Worm (Caenorhabditis elegans) whole organism, L1 larva: ENCODE measurements around the gene glb-20.

Experiments used
- C04F5.9 ChIP-seq: sonication (generic microtip); optimal IDR thresholded peaks from 2 replicates; lab custom pipeline; 2016; ENCODE audit warnings: missing genetic modification characterization, missing compliant biosample characterization
- C16A3.4 ChIP-seq: fragments of 150-350 bp; optimal IDR thresholded peaks from 2 replicates; lab custom pipeline; 2014; ENCODE audit warnings: missing biosample characterization, missing genetic modification characterization
- C34B4.2 ChIP-seq: sonication (generic microtip); optimal IDR thresholded peaks from 2 replicates; lab custom pipeline; 2017; ENCODE audit warnings: mild to moderate bottlenecking, missing genetic modification characterization, missing compliant biosample characterization
- Y116A8C.19 ChIP-seq: sonication (generic microtip); optimal IDR thresholded peaks from 2 replicates; lab custom pipeline; 2016; ENCODE audit warnings: missing compliant biosample characterization, missing genetic modification characterization, borderline replicate concordance
- aha-1 ChIP-seq: fragments of 150-350 bp; optimal IDR thresholded peaks from 2 replicates; lab custom pipeline; 2014; ENCODE audit warnings: missing biosample characterization, missing genetic modification characterization
- aly-2 ChIP-seq: fragments of 150-350 bp; optimal IDR thresholded peaks from 2 replicates; lab custom pipeline; 2014; ENCODE audit warnings: missing biosample characterization, missing genetic modification characterization
- blmp-1 ChIP-seq: fragments of 150-350 bp; optimal IDR thresholded peaks from 2 replicates; lab custom pipeline; 2014; ENCODE audit warnings: missing biosample characterization, missing genetic modification characterization
- ceh-63 ChIP-seq: fragments of 200-800 bp; sonication (Bioruptor generic); optimal IDR thresholded peaks from 2 replicates; lab custom pipeline; 2018; ENCODE audit warnings: mild to moderate bottlenecking, missing genetic modification characterization, missing compliant biosample characterization
- ceh-82 ChIP-seq, 3 experiments: fragments of 150-350 bp in 1 of 3; sonication (generic microtip) in 2 of 3; optimal IDR thresholded peaks; 2 replicates each; lab custom pipeline; 2014 to 2017; ENCODE audit warnings: missing biosample characterization in 3 of 3, missing genetic modification characterization in 3 of 3
- ceh-90 ChIP-seq: sonication (generic microtip); optimal IDR thresholded peaks from 2 replicates; lab custom pipeline; 2016; ENCODE audit warnings: missing genetic modification characterization, missing compliant biosample characterization
- ces-1 ChIP-seq: fragments of 150-350 bp; optimal IDR thresholded peaks from 2 replicates; lab custom pipeline; 2014; ENCODE audit warnings: missing biosample characterization, missing genetic modification reagents, missing genetic modification characterization
- dpl-1 ChIP-seq, 3 experiments: fragments of 150-350 bp in 2 of 3; sonication (generic microtip) in 1 of 3; optimal IDR thresholded peaks; 2 replicates each; lab custom pipeline; 2014 to 2017; ENCODE audit warnings: missing biosample characterization in 3 of 3, missing genetic modification characterization in 3 of 3, missing genetic modification reagents in 3 of 3
- egl-13 ChIP-seq: sonication (generic microtip); optimal IDR thresholded peaks from 2 replicates; lab custom pipeline; 2016; ENCODE audit warnings: missing genotype, missing genetic modification reagents, missing genetic modification characterization, missing compliant biosample characterization
- egl-27 ChIP-seq, 2 experiments: fragments of 150-350 bp in 1 of 2; sonication (generic microtip); optimal IDR thresholded peaks; 3 replicates each; lab custom pipeline; 2017 to 2018; ENCODE audit warnings: missing biosample characterization in 2 of 2, missing genetic modification characterization in 2 of 2, missing genetic modification reagents in 2 of 2
- elt-3 ChIP-seq, 6 experiments: fragments of 150-350 bp in 1 of 6; sonication (generic microtip); optimal IDR thresholded peaks; 2 replicates each; lab custom pipeline; 2017 to 2018; ENCODE audit warnings: missing biosample characterization in 6 of 6, missing genetic modification characterization in 6 of 6, inconsistent platforms in 1 of 6
- fkh-10 ChIP-seq: sonication (generic microtip); optimal IDR thresholded peaks from 2 replicates; lab custom pipeline; 2017; ENCODE audit warnings: missing biosample characterization, missing genetic modification reagents, missing genetic modification characterization
- fkh-4 ChIP-seq: sonication (generic microtip); optimal IDR thresholded peaks from 2 replicates; lab custom pipeline; 2016; ENCODE audit warnings: missing compliant biosample characterization, missing genetic modification characterization, borderline replicate concordance
- fos-1 ChIP-seq: fragments of 150-350 bp; optimal IDR thresholded peaks from 2 replicates; lab custom pipeline; 2014; ENCODE audit warnings: missing biosample characterization, missing genetic modification characterization
- hlh-17 ChIP-seq: fragments of 200-800 bp; sonication (Bioruptor generic); optimal IDR thresholded peaks from 2 replicates; lab custom pipeline; 2018; ENCODE audit warnings: missing genetic modification characterization, mild to moderate bottlenecking, missing compliant biosample characterization, moderate library complexity, borderline replicate concordance
- irx-1 ChIP-seq: sonication (generic microtip); optimal IDR thresholded peaks from 2 replicates; lab custom pipeline; 2016; ENCODE audit warnings: missing genetic modification characterization, missing compliant biosample characterization
- isw-1 ChIP-seq: fragments of 200-800 bp; sonication (Bioruptor generic); IDR thresholded peaks from 2 replicates; pipeline ENCODE4 v1.3.6; 2022; ENCODE audit warnings: missing genetic modification characterization, missing compliant biosample characterization
- jun-1 ChIP-seq: fragments of 150-350 bp; optimal IDR thresholded peaks from 2 replicates; lab custom pipeline; 2014; ENCODE audit warnings: missing biosample characterization, missing genetic modification reagents, missing genetic modification characterization
- lin-13 ChIP-seq: fragments of 150-350 bp; optimal IDR thresholded peaks from 2 replicates; lab custom pipeline; 2014; ENCODE audit warnings: missing biosample characterization, missing genetic modification reagents, missing genetic modification characterization
- lin-15B ChIP-seq: fragments of 150-350 bp; sonication (generic microtip); optimal IDR thresholded peaks from 3 replicates; lab custom pipeline; 2014; ENCODE audit warnings: missing biosample characterization, missing genetic modification characterization
- lin-35 ChIP-seq, 2 experiments: fragments of 150-350 bp; optimal IDR thresholded peaks; 2 replicates each; lab custom pipeline; 2014; ENCODE audit warnings: missing biosample characterization in 2 of 2, missing genetic modification characterization in 2 of 2, missing genetic modification reagents in 2 of 2
- mab-9 ChIP-seq: fragments of 200-800 bp; sonication (Bioruptor generic); IDR thresholded peaks from 2 replicates; pipeline ENCODE4 v1.3.6; 2022; ENCODE audit warnings: missing genetic modification reagents, missing genetic modification characterization, missing compliant biosample characterization
- mep-1 ChIP-seq: fragments of 150-350 bp; optimal IDR thresholded peaks from 2 replicates; lab custom pipeline; 2014; ENCODE audit warnings: missing biosample characterization, missing genetic modification characterization
- nhr-11 ChIP-seq: fragments of 150-350 bp; optimal IDR thresholded peaks from 2 replicates; lab custom pipeline; 2014; ENCODE audit warnings: missing biosample characterization, missing genetic modification characterization
- nhr-12 ChIP-seq: sonication (generic microtip); optimal IDR thresholded peaks from 2 replicates; lab custom pipeline; 2017; ENCODE audit warnings: missing biosample characterization, missing genetic modification characterization
- nhr-19 ChIP-seq: fragments of 200-800 bp; sonication (Bioruptor generic); conservative IDR thresholded peaks from 2 replicates; pipeline ENCODE4 v1.3.6; 2022; ENCODE audit warnings: missing genetic modification characterization, missing compliant biosample characterization
- nhr-20 ChIP-seq: sonication (generic microtip); optimal IDR thresholded peaks from 2 replicates; lab custom pipeline; 2016; ENCODE audit warnings: mild to moderate bottlenecking, missing genetic modification characterization, missing compliant biosample characterization
- nhr-237 ChIP-seq: fragments of 150-350 bp; optimal IDR thresholded peaks from 2 replicates; lab custom pipeline; 2014; ENCODE audit warnings: missing biosample characterization, missing genetic modification characterization
- nhr-28 ChIP-seq: fragments of 150-350 bp; optimal IDR thresholded peaks from 2 replicates; lab custom pipeline; 2014; ENCODE audit warnings: missing biosample characterization, missing genetic modification characterization
- nhr-47 ChIP-seq: sonication (generic microtip); optimal IDR thresholded peaks from 2 replicates; lab custom pipeline; 2016; ENCODE audit warnings: mild to moderate bottlenecking, missing genetic modification characterization, moderate library complexity, missing compliant biosample characterization
- nhr-71 ChIP-seq: sonication (generic microtip); optimal IDR thresholded peaks from 2 replicates; lab custom pipeline; 2016; ENCODE audit warnings: mild to moderate bottlenecking, missing genetic modification characterization, moderate library complexity, missing compliant biosample characterization
- nhr-77 ChIP-seq: fragments of 150-350 bp; optimal IDR thresholded peaks from 2 replicates; lab custom pipeline; 2014; ENCODE audit warnings: missing biosample characterization, missing genetic modification characterization
- nhr-84 ChIP-seq: sonication (generic microtip); optimal IDR thresholded peaks from 2 replicates; lab custom pipeline; 2017; ENCODE audit warnings: missing biosample characterization, missing genetic modification characterization
- nhr-85 ChIP-seq: sonication (generic microtip); peaks from one replicate; lab custom pipeline; 2016; ENCODE audit warnings: missing genetic modification characterization, inconsistent platforms, missing compliant biosample characterization
- pag-3 ChIP-seq: sonication (generic microtip); optimal IDR thresholded peaks from 2 replicates; lab custom pipeline; 2017; ENCODE audit warnings: missing genetic modification characterization, mild to moderate bottlenecking, missing compliant biosample characterization, antibody characterized with exemption, borderline replicate concordance; ENCODE audit not compliant: insufficient read depth
- pax-3 ChIP-seq: fragments of 200-800 bp; sonication (Bioruptor generic); optimal IDR thresholded peaks from 2 replicates; lab custom pipeline; 2018; ENCODE audit warnings: mild to moderate bottlenecking, missing genetic modification characterization, moderate library complexity, missing compliant biosample characterization
- pqm-1 ChIP-seq: sonication (generic microtip); optimal IDR thresholded peaks from 3 replicates; lab custom pipeline; 2017; ENCODE audit warnings: missing biosample characterization, missing genetic modification characterization
- rnt-1 ChIP-seq: sonication (generic microtip); optimal IDR thresholded peaks from 2 replicates; lab custom pipeline; 2016; ENCODE audit warnings: mild to moderate bottlenecking, missing genetic modification characterization, moderate library complexity, missing compliant biosample characterization
- skn-1 ChIP-seq: fragments of 150-350 bp; optimal IDR thresholded peaks from 2 replicates; lab custom pipeline; 2014; ENCODE audit warnings: missing biosample characterization, missing genetic modification characterization
- snpc-4 ChIP-seq: fragments of 150-350 bp; optimal IDR thresholded peaks from 2 replicates; lab custom pipeline; 2014; ENCODE audit warnings: missing biosample characterization, missing genetic modification characterization
- sox-4 ChIP-seq: sonication (generic microtip); optimal IDR thresholded peaks from 2 replicates; lab custom pipeline; 2016; ENCODE audit warnings: missing genetic modification characterization, missing compliant biosample characterization
- sptf-1 ChIP-seq: fragments of 150-350 bp; optimal IDR thresholded peaks from 2 replicates; lab custom pipeline; 2014; ENCODE audit warnings: missing biosample characterization, missing genetic modification characterization
- sup-37 ChIP-seq: fragments of 200-800 bp; sonication (Bioruptor generic); optimal IDR thresholded peaks from 2 replicates; lab custom pipeline; 2018; ENCODE audit warnings: mild to moderate bottlenecking, missing genetic modification characterization, missing compliant biosample characterization
- tbx-2 ChIP-seq: sonication (generic microtip); optimal IDR thresholded peaks from 2 replicates; lab custom pipeline; 2016; ENCODE audit warnings: missing genetic modification characterization, missing compliant biosample characterization
- tlp-1 ChIP-seq: fragments of 150-350 bp; optimal IDR thresholded peaks from 2 replicates; lab custom pipeline; 2014; ENCODE audit warnings: missing biosample characterization, missing genetic modification characterization
- unc-86 ChIP-seq: sonication (generic microtip); optimal IDR thresholded peaks from 2 replicates; lab custom pipeline; 2016; ENCODE audit warnings: missing genetic modification characterization, missing compliant biosample characterization
- unc-98 ChIP-seq: fragments of 200-800 bp; sonication (Bioruptor generic); IDR thresholded peaks from 2 replicates; pipeline ENCODE4 v1.3.6; 2022; ENCODE audit warnings: missing genetic modification characterization, missing compliant biosample characterization
- vab-15 ChIP-seq: sonication (generic microtip); optimal IDR thresholded peaks from 2 replicates; lab custom pipeline; 2017; ENCODE audit warnings: missing genotype, mild to moderate bottlenecking, missing genetic modification characterization, missing compliant biosample characterization
- xbp-1 ChIP-seq: sonication (generic microtip); optimal IDR thresholded peaks from 2 replicates; lab custom pipeline; 2016; ENCODE audit warnings: missing genetic modification characterization, missing compliant biosample characterization
- ztf-11 ChIP-seq, 2 experiments: sonication (generic microtip); optimal IDR thresholded peaks; 2 replicates each; lab custom pipeline; 2016 to 2017; ENCODE audit warnings: missing genetic modification characterization in 2 of 2, missing biosample characterization in 1 of 2, missing compliant biosample characterization in 1 of 2

The glb-20 gene

ce11 chrX:13541335-13541734, 14.6 kb downstream of the glb-20 start:
- TF ChIP-seq fkh-10: no peak
- no peak for TF ChIP-seq ztf-11 (tag; optimal IDR thresholded peaks at IDR 0.05; lab: Kevin White, UChicago)
- no peak for TF ChIP-seq isw-1 (GFP tag; lab: Robert Waterston, UW)
- no peak for TF ChIP-seq Y116A8C.19 (tag; lab: Kevin White, UChicago)
- no peak for TF ChIP-seq unc-98 (GFP tag; lab: Robert Waterston, UW)
- TF ChIP-seq nhr-84: no peak
- no peak for TF ChIP-seq fkh-4
- no peak for TF ChIP-seq pag-3 (tag; lab: Kevin White, UChicago)
- TF ChIP-seq hlh-17: no peak
- TF ChIP-seq tlp-1 (tag; lab: Kevin White, UChicago): no peak
- no peak for TF ChIP-seq C04F5.9
- TF ChIP-seq egl-27 (tag; optimal IDR thresholded peaks at IDR 0.05; lab: Kevin White, UChicago): no peak
- peak in 1 of 2 experiments; percentile 75 for TF ChIP-seq lin-35 (GFP tag; optimal IDR thresholded peaks at IDR 0.05; lab: Kevin White, UChicago)
- no peak for TF ChIP-seq dpl-1 (GFP tag; optimal IDR thresholded peaks at IDR 0.05; lab: Kevin White, UChicago)
- no peak for TF ChIP-seq nhr-12 (tag; lab: Kevin White, UChicago)
- TF ChIP-seq irx-1 (tag; lab: Kevin White, UChicago): no peak
- peak in 4 of 6 experiments; percentile 6 to 71 (median 62) for TF ChIP-seq elt-3 (tag; optimal IDR thresholded peaks at IDR 0.05; lab: Kevin White, UChicago)
- no peak for TF ChIP-seq sptf-1
- TF ChIP-seq nhr-47 (tag; lab: Kevin White, UChicago): peak; percentile 55
- no peak for TF ChIP-seq sup-37
- no peak for TF ChIP-seq egl-13 (tag; lab: Kevin White, UChicago)
- no peak for TF ChIP-seq mab-9
- no peak for TF ChIP-seq pqm-1
- TF ChIP-seq sox-4 (tag; lab: Kevin White, UChicago): no peak
- TF ChIP-seq nhr-85 (tag; lab: Kevin White, UChicago): peak; percentile 87
- no peak for TF ChIP-seq lin-15B (tag; lab: Kevin White, UChicago)
- TF ChIP-seq nhr-11 (tag; lab: Kevin White, UChicago): no peak
- no peak for TF ChIP-seq rnt-1
- TF ChIP-seq aha-1: no peak
- TF ChIP-seq aly-2 (tag; lab: Kevin White, UChicago): no peak
- no peak for TF ChIP-seq C34B4.2 (tag; lab: Kevin White, UChicago)
- no peak for TF ChIP-seq jun-1 (tag; lab: Kevin White, UChicago)
- no peak for TF ChIP-seq ces-1 (GFP tag; lab: Kevin White, UChicago)
- no peak for TF ChIP-seq skn-1 (tag; lab: Kevin White, UChicago)
- TF ChIP-seq nhr-20 (tag; lab: Kevin White, UChicago): peak; percentile 70
- TF ChIP-seq blmp-1: peak; percentile 78
- no peak for TF ChIP-seq nhr-237 (tag; lab: Kevin White, UChicago)
- peak; percentile 64 for TF ChIP-seq nhr-71 (tag; lab: Kevin White, UChicago)
- no peak for TF ChIP-seq xbp-1
- TF ChIP-seq lin-13: no peak
- no peak for TF ChIP-seq ceh-82 (tag; optimal IDR thresholded peaks at IDR 0.05; lab: Kevin White, UChicago)
- TF ChIP-seq nhr-28 (tag; lab: Kevin White, UChicago): no peak
- no peak for TF ChIP-seq mep-1
- TF ChIP-seq ceh-90 (tag; lab: Kevin White, UChicago): no peak
- no peak for TF ChIP-seq pax-3 (tag; lab: Kevin White, UChicago)
- TF ChIP-seq vab-15 (tag; lab: Kevin White, UChicago): no peak
- TF ChIP-seq nhr-77: no peak
- no peak for TF ChIP-seq fos-1 (tag; lab: Kevin White, UChicago)
- peak; percentile 18 for TF ChIP-seq C16A3.4 (tag; lab: Kevin White, UChicago)
- TF ChIP-seq unc-86: no peak
- no peak for TF ChIP-seq snpc-4 (tag; lab: Kevin White, UChicago)
- no peak for TF ChIP-seq ceh-63 (GFP tag; lab: Kevin White, UChicago)
- TF ChIP-seq tbx-2 (tag; lab: Kevin White, UChicago): peak; percentile 56
- TF ChIP-seq nhr-19 (GFP tag; lab: Robert Waterston, UW): peak; percentile 30
